Worm (Caenorhabditis elegans): Measurements from ENCODE around the gene srg-15.

- TF ChIP-seq unc-130 (tag; optimal IDR thresholded peaks at IDR 0.05) (no peak), grh-1 (GFP tag; IDR thresholded peaks at IDR 0.05) (no peak), alr-1 (tag; optimal IDR thresholded peaks at IDR 0.05; ENCODE audit: borderline replicate concordance) (no peak), irx-1 (tag; optimal IDR thresholded peaks at IDR 0.05) (no peak), ama-1 (optimal IDR thresholded peaks at IDR 0.05) (no peak), tbx-2 (tag; optimal IDR thresholded peaks at IDR 0.05) (no peak), nhr-11 (tag; optimal IDR thresholded peaks at IDR 0.05) (no peak)
Measured at ce11 chrII:8710317-8710716, at the start of gene srg-15.
